Worm (Caenorhabditis elegans) whole organism, midembryonic: Measurements from ENCODE around the gene Y17G9B.8.

Experiments
- T22C8.4 ChIP-seq: fragments of 200-800 bp; sonication (Bioruptor generic); IDR thresholded peaks from 2 replicates; pipeline ENCODE4 v1.3.6; 2022; ENCODE audit warnings: missing genetic modification characterization, missing compliant biosample characterization
- cog-1 ChIP-seq: sonication (generic microtip); optimal IDR thresholded peaks from 2 replicates; lab custom pipeline; 2016; ENCODE audit warnings: missing genetic modification characterization, missing compliant biosample characterization
- flt-1 ChIP-seq: fragments of 200-800 bp; sonication (Bioruptor generic); IDR thresholded peaks from 2 replicates; pipeline ENCODE4 v1.3.6; 2022; ENCODE audit warnings: missing genetic modification characterization, missing compliant biosample characterization
- klf-2 ChIP-seq: fragments of 200-800 bp; sonication (Bioruptor generic); conservative IDR thresholded peaks from 2 replicates; pipeline ENCODE4 v1.3.6; 2022; ENCODE audit warnings: missing genetic modification reagents, missing genetic modification characterization, missing compliant biosample characterization
- med-1 ChIP-seq: sonication (generic microtip); optimal IDR thresholded peaks from 2 replicates; lab custom pipeline; 2017; ENCODE audit warnings: missing genetic modification characterization, mild to moderate bottlenecking, missing compliant biosample characterization, antibody characterized with exemption, missing genetic modification reagents; ENCODE audit not compliant: insufficient read depth
- ztf-23 ChIP-seq: fragments of 200-800 bp; sonication (Bioruptor generic); IDR thresholded peaks from 2 replicates; pipeline ENCODE4 v1.3.6; 2022; ENCODE audit warnings: missing genetic modification reagents, missing genetic modification characterization, missing compliant biosample characterization
- ztf-29 ChIP-seq: fragments of 200-800 bp; sonication (Bioruptor generic); IDR thresholded peaks from 2 replicates; pipeline ENCODE4 v1.3.6; 2022; ENCODE audit warnings: missing genetic modification reagents, missing genetic modification characterization, missing compliant biosample characterization

ce11 chrIV:4724562-4724961, 34.1 kb downstream of the Y17G9B.8 start, which contains the start of gene K08F11.1:
- no peak for TF ChIP-seq ztf-23 (GFP tag; lab: Robert Waterston, UW)
- no peak for TF ChIP-seq flt-1 (GFP tag; lab: Robert Waterston, UW)
- TF ChIP-seq klf-2 (GFP tag; lab: Robert Waterston, UW) = no peak
- no peak for TF ChIP-seq T22C8.4 (GFP tag; lab: Robert Waterston, UW)
- no peak for TF ChIP-seq cog-1
- TF ChIP-seq ztf-29 (GFP tag; lab: Robert Waterston, UW) = no peak
- no peak for TF ChIP-seq med-1 (GFP tag; lab: Kevin White, UChicago)
